Worm (Caenorhabditis elegans) whole organism, midembryonic: ENCODE results near the gene ZK742.3.

Experiments
- T22C8.4 ChIP-seq: fragments of 200-800 bp; sonication (Bioruptor generic); IDR thresholded peaks from 2 replicates; pipeline ENCODE4 v1.3.6; 2022; ENCODE audit warnings: missing genetic modification characterization, missing compliant biosample characterization
- cog-1 ChIP-seq: sonication (generic microtip); optimal IDR thresholded peaks from 2 replicates; lab custom pipeline; 2016; ENCODE audit warnings: missing genetic modification characterization, missing compliant biosample characterization
- flt-1 ChIP-seq: fragments of 200-800 bp; sonication (Bioruptor generic); IDR thresholded peaks from 2 replicates; pipeline ENCODE4 v1.3.6; 2022; ENCODE audit warnings: missing genetic modification characterization, missing compliant biosample characterization
- klf-2 ChIP-seq: fragments of 200-800 bp; sonication (Bioruptor generic); conservative IDR thresholded peaks from 2 replicates; pipeline ENCODE4 v1.3.6; 2022; ENCODE audit warnings: missing genetic modification reagents, missing genetic modification characterization, missing compliant biosample characterization
- med-1 ChIP-seq: sonication (generic microtip); optimal IDR thresholded peaks from 2 replicates; lab custom pipeline; 2017; ENCODE audit warnings: missing genetic modification characterization, mild to moderate bottlenecking, missing compliant biosample characterization, antibody characterized with exemption, missing genetic modification reagents; ENCODE audit not compliant: insufficient read depth
- ref-1 ChIP-seq: fragments of 200-800 bp; sonication (Bioruptor generic); conservative IDR thresholded peaks from 2 replicates; pipeline ENCODE4 v1.3.6; 2022; ENCODE audit warnings: missing genetic modification reagents, missing genetic modification characterization, missing compliant biosample characterization
- tab-1 ChIP-seq: fragments of 200-800 bp; sonication (Bioruptor generic); IDR thresholded peaks from 2 replicates; pipeline ENCODE4 v1.3.6; 2022; ENCODE audit warnings: missing genetic modification characterization, missing compliant biosample characterization
- ztf-23 ChIP-seq: fragments of 200-800 bp; sonication (Bioruptor generic); IDR thresholded peaks from 2 replicates; pipeline ENCODE4 v1.3.6; 2022; ENCODE audit warnings: missing genetic modification reagents, missing genetic modification characterization, missing compliant biosample characterization
- ztf-29 ChIP-seq: fragments of 200-800 bp; sonication (Bioruptor generic); IDR thresholded peaks from 2 replicates; pipeline ENCODE4 v1.3.6; 2022; ENCODE audit warnings: missing genetic modification reagents, missing genetic modification characterization, missing compliant biosample characterization

ce11 chrV:7781511-7781910, 28.2 kb downstream of the ZK742.3 start, which contains the start of gene cyp-32A1:
- TF ChIP-seq klf-2 (GFP tag; lab: Robert Waterston, UW) (no peak), flt-1 (GFP tag; lab: Robert Waterston, UW) (no peak), cog-1 (no peak), med-1 (GFP tag; lab: Kevin White, UChicago) (no peak), ztf-23 (no peak), ref-1 (no peak), ztf-29 (GFP tag; lab: Robert Waterston, UW) (no peak), T22C8.4 (GFP tag; lab: Robert Waterston, UW) (no peak), tab-1 (no peak)
